Worm (Caenorhabditis elegans) whole organism, late embryonic: ENCODE data around the gene ttr-29.

Experiments used
- ceh-19 ChIP-seq: fragments of 200-800 bp; sonication (Bioruptor generic); optimal IDR thresholded peaks from 2 replicates; lab custom pipeline; 2018; ENCODE audit warnings: mild to moderate bottlenecking, missing genetic modification characterization, missing compliant biosample characterization
- ref-2 ChIP-seq: sonication (generic microtip); optimal IDR thresholded peaks from 2 replicates; lab custom pipeline; 2016; ENCODE audit warnings: missing genetic modification characterization, missing compliant biosample characterization

- TF ChIP-seq ceh-19 (no peak), ref-2 (tag; lab: Kevin White, UChicago) (no peak)
Observed at ce11 chrV:12895772-12896171, 10.9 kb downstream of the ttr-29 start, which contains the start of gene ttbk-7.
